Fruit fly (Drosophila melanogaster) whole organism, wandering third instar larva: ENCODE measurements around the gene CG32099.
A peak's percentile ranks its signal among the peaks of the same experiment; 100 is the strongest.

ENCODE experiments used
- Abd-B ChIP-seq: fragments of >200 bp; optimal IDR thresholded peaks from 2 replicates; lab custom pipeline; 2017; ENCODE audit warnings: missing biosample characterization, missing genetic modification characterization
- CG32264 ChIP-seq: fragments of 200-800 bp; sonication (Bioruptor generic); optimal IDR thresholded peaks from 2 replicates; lab custom pipeline; 2016; ENCODE audit warnings: missing biosample characterization, missing genetic modification characterization
- CG9705 ChIP-seq: fragments of 200-800 bp; sonication (Bioruptor generic); optimal IDR thresholded peaks from 2 replicates; lab custom pipeline; 2018; ENCODE audit warnings: missing biosample characterization, mild to moderate bottlenecking, missing genetic modification characterization
- CrebA ChIP-seq: fragments of 200-800 bp; sonication (Bioruptor generic); optimal IDR thresholded peaks from 2 replicates; lab custom pipeline; 2016; ENCODE audit warnings: missing biosample characterization, mild to moderate bottlenecking, missing genetic modification characterization, borderline replicate concordance
- Dfd ChIP-seq: fragments of >200 bp; optimal IDR thresholded peaks from 2 replicates; lab custom pipeline; 2017; ENCODE audit warnings: missing biosample characterization, missing genetic modification characterization
- Dif ChIP-seq: fragments of 200-275, 200-300 bp; sonication (Bioruptor generic); optimal IDR thresholded peaks from 2 replicates; lab custom pipeline; 2018; ENCODE audit warnings: missing biosample characterization, missing genetic modification characterization; ENCODE audit not compliant: partially characterized antibody
- GATAd ChIP-seq: sonication (Bioruptor generic); optimal IDR thresholded peaks from 2 replicates; lab custom pipeline; 2016; ENCODE audit warnings: missing biosample characterization, missing genetic modification characterization
- HLH106 ChIP-seq: fragments of 200-800 bp; optimal IDR thresholded peaks from 3 replicates; lab custom pipeline; 2019; ENCODE audit warnings: missing biosample characterization, mild to moderate bottlenecking, missing genetic modification characterization, moderate library complexity
- Hnf4 ChIP-seq: fragments of 200-800 bp; sonication (Bioruptor generic); optimal IDR thresholded peaks from 2 replicates; lab custom pipeline; 2016; ENCODE audit warnings: missing biosample characterization, mild to moderate bottlenecking, missing genetic modification characterization
- Hr78 ChIP-seq: fragments of >200 bp; optimal IDR thresholded peaks from 2 replicates; lab custom pipeline; 2017; ENCODE audit warnings: missing biosample characterization, missing genetic modification characterization
- Hr83 ChIP-seq: fragments of 200-300 bp; sonication (Bioruptor generic); optimal IDR thresholded peaks from 2 replicates; lab custom pipeline; 2016; ENCODE audit warnings: missing biosample characterization, mild to moderate bottlenecking, missing genetic modification characterization, moderate library complexity; ENCODE audit not compliant: poor library complexity, severe bottlenecking
- Jra ChIP-seq: sonication (Bioruptor generic); optimal IDR thresholded peaks from 2 replicates; lab custom pipeline; 2016; ENCODE audit warnings: missing biosample characterization, missing genetic modification characterization
- Mio ChIP-seq: sonication (Bioruptor generic); optimal IDR thresholded peaks from 2 replicates; lab custom pipeline; 2016; ENCODE audit warnings: missing biosample characterization, missing genetic modification characterization
- Myc ChIP-seq: fragments of >200 bp; optimal IDR thresholded peaks from 2 replicates; lab custom pipeline; 2017
- N ChIP-seq: fragments of >200 bp; optimal IDR thresholded peaks from 2 replicates; lab custom pipeline; 2018; ENCODE audit warnings: missing biosample characterization, missing external identifiers, missing genetic modification characterization
- OdsH ChIP-seq: fragments of 200-800 bp; sonication (Bioruptor generic); optimal IDR thresholded peaks from 2 replicates; lab custom pipeline; 2016; ENCODE audit warnings: missing biosample characterization, mild to moderate bottlenecking, missing genetic modification characterization
- Rel ChIP-seq, 2 experiments: fragments of 200-800 bp; sonication (Bioruptor generic) in 1 of 2; optimal IDR thresholded peaks; 2 replicates in 1 of 2; 3 replicates in 1 of 2; lab custom pipeline; 2016 to 2019; ENCODE audit warnings: mild to moderate bottlenecking in 2 of 2, missing biosample characterization in 2 of 2, missing genetic modification characterization in 2 of 2, moderate library complexity in 1 of 2
- Sp1 ChIP-seq: fragments of 200-800 bp; sonication (Bioruptor generic); optimal IDR thresholded peaks from 3 replicates; lab custom pipeline; 2019; ENCODE audit warnings: missing biosample characterization, mild to moderate bottlenecking, missing genetic modification characterization, moderate library complexity
- Vsx2 ChIP-seq: fragments of 200-300, 225-300 bp; sonication (Bioruptor generic); optimal IDR thresholded peaks from 2 replicates; lab custom pipeline; 2018; ENCODE audit warnings: missing biosample characterization, missing genetic modification characterization; ENCODE audit not compliant: partially characterized antibody
- br ChIP-seq: fragments of 200-800 bp; sonication (Bioruptor generic); optimal IDR thresholded peaks from 2 replicates; lab custom pipeline; 2016; ENCODE audit warnings: missing biosample characterization, missing genetic modification characterization
- brk ChIP-seq: fragments of 200-800 bp; sonication (Bioruptor generic); optimal IDR thresholded peaks from 2 replicates; lab custom pipeline; 2016; ENCODE audit warnings: missing biosample characterization, mild to moderate bottlenecking, missing genetic modification characterization
- dl ChIP-seq, 2 experiments: fragments of 175-275, 200-275 bp in 1 of 2; fragments of 200-275 bp in 1 of 2; sonication (Bioruptor generic); optimal IDR thresholded peaks; lab custom pipeline; 2018; ENCODE audit warnings: mild to moderate bottlenecking in 2 of 2, missing biosample characterization in 2 of 2, missing genetic modification characterization in 2 of 2, moderate library complexity in 2 of 2; ENCODE audit not compliant: partially characterized antibody in 2 of 2, insufficient read depth in 1 of 2
- dmrt93B ChIP-seq: fragments of 200-800 bp; sonication (Bioruptor generic); optimal IDR thresholded peaks from 2 replicates; lab custom pipeline; 2018; ENCODE audit warnings: missing biosample characterization, mild to moderate bottlenecking, missing genetic modification characterization
- dsf ChIP-seq: sonication (Bioruptor generic); optimal IDR thresholded peaks from 2 replicates; lab custom pipeline; 2016; ENCODE audit warnings: missing biosample characterization, missing genetic modification characterization, borderline replicate concordance
- ey ChIP-seq: fragments of 200-800 bp; sonication (Bioruptor generic); optimal IDR thresholded peaks from 2 replicates; lab custom pipeline; 2016; ENCODE audit warnings: missing biosample characterization, missing genetic modification characterization
- foxo ChIP-seq, 2 experiments: fragments of 200-800 bp; sonication (Bioruptor generic); optimal IDR thresholded peaks; 2 replicates in 1 of 2; 3 replicates in 1 of 2; lab custom pipeline; 2016 to 2017; ENCODE audit warnings: missing biosample characterization in 2 of 2, missing genetic modification characterization in 2 of 2
- fru ChIP-seq: fragments of 200-800 bp; sonication (Bioruptor generic); optimal IDR thresholded peaks from 3 replicates; lab custom pipeline; 2016; ENCODE audit warnings: missing biosample characterization, mild to moderate bottlenecking, missing genetic modification characterization
- h ChIP-seq: fragments of 200-800 bp; sonication (Bioruptor generic); optimal IDR thresholded peaks from 3 replicates; lab custom pipeline; 2016; ENCODE audit warnings: missing biosample characterization, mild to moderate bottlenecking, missing genetic modification characterization
- jim ChIP-seq: fragments of 175-275, 200-325 bp; sonication (Bioruptor generic); optimal IDR thresholded peaks from 2 replicates; lab custom pipeline; 2016; ENCODE audit warnings: missing biosample characterization, mild to moderate bottlenecking, missing genetic modification characterization
- lola ChIP-seq: fragments of >200 bp; optimal IDR thresholded peaks from 2 replicates; lab custom pipeline; 2017; ENCODE audit warnings: missing biosample characterization, missing genetic modification characterization
- pan ChIP-seq: fragments of >200 bp; optimal IDR thresholded peaks from 2 replicates; lab custom pipeline; 2017
- psq ChIP-seq: fragments of 200-800 bp; sonication (Bioruptor generic); optimal IDR thresholded peaks from 3 replicates; lab custom pipeline; 2017; ENCODE audit warnings: missing biosample characterization, mild to moderate bottlenecking, missing genetic modification characterization, moderate library complexity
- rgr ChIP-seq: fragments of 200-800 bp; sonication (Bioruptor generic); optimal IDR thresholded peaks from 3 replicates; lab custom pipeline; 2016; ENCODE audit warnings: missing biosample characterization, mild to moderate bottlenecking, missing genetic modification characterization
- sage ChIP-seq: fragments of 200-800 bp; sonication (Bioruptor generic); optimal IDR thresholded peaks from 2 replicates; lab custom pipeline; 2016; ENCODE audit warnings: missing biosample characterization, mild to moderate bottlenecking, missing genetic modification characterization
- sv ChIP-seq: fragments of 200-800 bp; sonication (Bioruptor generic); optimal IDR thresholded peaks from 3 replicates; lab custom pipeline; 2016; ENCODE audit warnings: missing biosample characterization, missing genetic modification characterization
- tai ChIP-seq: sonication (Bioruptor generic); optimal IDR thresholded peaks from 2 replicates; lab custom pipeline; 2016; ENCODE audit warnings: missing biosample characterization, missing genetic modification characterization
- usp ChIP-seq: fragments of >200 bp; optimal IDR thresholded peaks from 2 replicates; lab custom pipeline; 2017; ENCODE audit warnings: missing biosample characterization, missing genetic modification characterization
- woc ChIP-seq: sonication (Bioruptor generic); optimal IDR thresholded peaks from 2 replicates; lab custom pipeline; 2016; ENCODE audit warnings: missing biosample characterization, mild to moderate bottlenecking, missing genetic modification characterization

CG32099 gene

dm6 chr3L:12124975-12125374 is 24.1 kb upstream of the CG32099 start, which contains the start of gene yps:
Gene yps (minus strand): TSS chr3L:12125150.
- TF ChIP-seq woc = peak; percentile 32
- TF ChIP-seq HLH106 (tag; lab: Kevin White, UChicago) = peak; percentile 86
- no peak for TF ChIP-seq tai (GFP tag; lab: Kevin White, UChicago)
- no peak for TF ChIP-seq GATAd (GFP tag; lab: Kevin White, UChicago)
- TF ChIP-seq Hr83 (GFP tag; lab: Kevin White, UChicago) = peak; percentile 99
- peak; percentile 90 for TF ChIP-seq OdsH (GFP tag; lab: Kevin White, UChicago)
- TF ChIP-seq Rel (GFP tag; optimal IDR thresholded peaks at IDR 0.05; lab: Kevin White, UChicago) = no peak
- peak; percentile 77 for TF ChIP-seq Rel (tag; optimal IDR thresholded peaks at IDR 0.05; lab: Kevin White, UChicago)
- TF ChIP-seq Sp1 (GFP tag; lab: Kevin White, UChicago) = peak; percentile 92
- TF ChIP-seq Myc (lab: Kevin White, UChicago) = peak; percentile 18
- peak; percentile 93 for TF ChIP-seq dmrt93B
- TF ChIP-seq sv (GFP tag; lab: Kevin White, UChicago) = peak; percentile 79
- peak; percentile 72 for TF ChIP-seq psq (GFP tag; lab: Kevin White, UChicago)
- peak; percentile 67 for TF ChIP-seq ey (GFP tag; lab: Kevin White, UChicago)
- TF ChIP-seq br (GFP tag; lab: Kevin White, UChicago) = peak; percentile 93
- TF ChIP-seq CG32264 (GFP tag; lab: Kevin White, UChicago) = peak; percentile 89
- TF ChIP-seq CG9705 = peak; percentile 95
- TF ChIP-seq dl (GFP tag; optimal IDR thresholded peaks at IDR 0.05; lab: Kevin White, UChicago; ENCODE audit: insufficient read depth in 1 of 2, partially characterized antibody in 2 of 2) = no peak
- no peak for TF ChIP-seq Hr78
- no peak for TF ChIP-seq usp (GFP tag; lab: Kevin White, UChicago)
- TF ChIP-seq brk (GFP tag; lab: Kevin White, UChicago) = peak; percentile 84
- TF ChIP-seq dsf (GFP tag; lab: Kevin White, UChicago) = peak; percentile 6
- TF ChIP-seq sage (GFP tag; lab: Kevin White, UChicago) = peak; percentile 84
- TF ChIP-seq N (GFP tag; lab: Kevin White, UChicago) = no peak
- TF ChIP-seq Dif (GFP tag; lab: Kevin White, UChicago) = no peak
- peak; percentile 85 for TF ChIP-seq Hnf4 (GFP tag; lab: Kevin White, UChicago)
- TF ChIP-seq CrebA = no peak
- TF ChIP-seq foxo (GFP tag; optimal IDR thresholded peaks at IDR 0.05; lab: Kevin White, UChicago) = peak; percentile 25 to 86
- TF ChIP-seq Abd-B (GFP tag; lab: Kevin White, UChicago) = no peak
- TF ChIP-seq Dfd (GFP tag; lab: Kevin White, UChicago) = no peak
- no peak for TF ChIP-seq jim (GFP tag; lab: Kevin White, UChicago)
- peak; percentile 97 for TF ChIP-seq rgr
- peak; percentile 92 for TF ChIP-seq h (GFP tag; lab: Kevin White, UChicago)
- TF ChIP-seq Vsx2 (GFP tag; lab: Kevin White, UChicago) = no peak
- peak; percentile 68 for TF ChIP-seq Jra
- TF ChIP-seq lola = no peak
- TF ChIP-seq Mio (GFP tag; lab: Kevin White, UChicago) = peak; percentile 80
- peak; percentile 86 for TF ChIP-seq fru (GFP tag; lab: Kevin White, UChicago)
- TF ChIP-seq pan = no peak

dm6 chr3L:12127294-12128029 is 21.6 kb upstream of the CG32099 start, which contains the start of the genes Ir68b and CG34241:
Gene Ir68b (minus strand): TSS chr3L:12127394.
Gene CG34241 (plus strand): TSS chr3L:12127979.
- TF ChIP-seq Hr78 = no peak
- no peak for TF ChIP-seq Jra
- TF ChIP-seq usp (GFP tag; lab: Kevin White, UChicago) = no peak
- no peak for TF ChIP-seq Hr83 (GFP tag; lab: Kevin White, UChicago)
- TF ChIP-seq N (GFP tag; lab: Kevin White, UChicago) = no peak
- TF ChIP-seq, all 38 proteins: peak for 0
